Fruit fly (Drosophila melanogaster): ENCODE measurements around the gene schlank.

Gene schlank

dm6 chrX:6231764-6232163 lies 35.3 kb downstream of the schlank start:
- no peak for TF ChIP-seq CG8478 (optimal IDR thresholded peaks at IDR 0.05)
- TF ChIP-seq CTCF (optimal IDR thresholded peaks at IDR 0.05): no peak

DNA sequence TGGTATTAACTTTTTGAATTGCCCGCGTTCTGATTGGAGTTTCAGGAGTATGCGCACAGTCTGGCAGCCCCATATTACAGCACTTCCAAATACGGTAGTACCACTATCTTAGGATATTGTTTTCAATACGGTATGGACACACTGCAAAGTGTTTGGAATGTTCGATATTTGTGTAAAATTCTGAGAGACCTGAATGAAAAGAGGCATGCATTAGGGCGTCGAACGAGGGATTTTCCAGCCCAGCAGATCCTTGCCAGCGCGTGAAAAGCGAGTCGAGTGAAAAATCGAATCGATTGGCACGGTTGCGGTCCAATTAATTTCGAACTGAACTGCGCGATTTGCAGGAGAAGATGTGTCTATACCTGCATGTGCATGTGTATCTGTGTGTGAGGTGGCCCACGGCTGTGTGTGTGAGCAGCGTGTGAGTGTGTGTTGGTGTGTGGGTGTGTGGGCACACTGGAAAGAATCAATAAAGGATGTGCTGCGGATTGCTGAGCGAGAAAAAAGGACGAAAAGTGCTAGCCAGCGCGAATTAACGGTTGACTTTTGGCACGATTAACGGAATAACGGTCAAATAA lies 41.5 kb downstream of the schlank start, which contains the start of gene dtn:
Gene dtn (plus strand): TSS at position 176 of the 578 bp plus-strand sequence.
- TF ChIP-seq CTCF (optimal IDR thresholded peaks at IDR 0.05) (no peak), CG8478 (optimal IDR thresholded peaks at IDR 0.05) (no peak)

DNA sequence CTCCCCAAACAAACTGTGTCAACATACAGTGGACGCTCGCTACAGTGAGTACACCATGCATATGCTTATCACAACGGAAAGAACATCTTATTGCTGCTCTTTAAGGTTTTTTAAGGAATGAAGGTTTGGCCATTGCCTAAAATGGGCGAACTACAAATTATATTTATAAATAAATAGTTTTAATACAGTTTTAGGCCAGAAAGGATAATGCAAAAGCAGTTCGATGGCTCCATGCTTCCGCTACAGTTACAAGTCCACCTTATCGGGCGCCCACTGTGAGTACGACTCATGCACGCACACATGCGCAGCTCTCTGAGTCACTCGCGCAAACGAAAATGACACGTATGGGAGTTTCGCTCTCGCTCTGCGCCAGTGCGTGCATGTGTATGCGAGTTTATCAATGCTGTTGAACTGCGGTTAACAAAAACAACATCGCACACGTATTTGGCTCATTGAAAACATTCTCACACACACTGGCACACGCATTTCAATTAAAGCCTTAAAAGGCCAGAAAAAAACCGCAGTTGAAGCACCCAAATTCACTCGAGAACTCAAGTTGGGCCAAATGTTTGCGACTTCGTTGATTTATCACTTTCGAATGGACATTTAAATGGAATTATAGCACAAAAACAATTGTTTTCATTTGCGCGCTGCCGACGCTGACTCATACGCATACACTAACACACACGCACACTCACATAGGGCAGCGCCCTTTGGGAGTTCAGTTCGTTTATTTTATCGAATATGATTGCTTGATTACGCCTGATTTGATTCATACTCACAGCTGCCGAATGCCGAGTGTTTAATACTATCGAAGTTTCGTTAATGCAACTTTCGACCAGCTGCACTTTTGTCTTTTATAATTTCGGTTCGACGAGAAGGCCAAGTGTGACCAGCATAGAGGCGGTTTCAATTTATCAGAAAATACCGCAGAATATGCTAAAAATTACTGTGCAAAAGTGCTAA lies 42.5 kb downstream of the schlank start, which contains the start of gene sqh:
Gene sqh (minus strand): TSS at position 916 of the 966 bp plus-strand sequence.
- no peak for TF ChIP-seq CTCF (optimal IDR thresholded peaks at IDR 0.05)
- TF ChIP-seq CG8478 (optimal IDR thresholded peaks at IDR 0.05): no peak

DNA sequence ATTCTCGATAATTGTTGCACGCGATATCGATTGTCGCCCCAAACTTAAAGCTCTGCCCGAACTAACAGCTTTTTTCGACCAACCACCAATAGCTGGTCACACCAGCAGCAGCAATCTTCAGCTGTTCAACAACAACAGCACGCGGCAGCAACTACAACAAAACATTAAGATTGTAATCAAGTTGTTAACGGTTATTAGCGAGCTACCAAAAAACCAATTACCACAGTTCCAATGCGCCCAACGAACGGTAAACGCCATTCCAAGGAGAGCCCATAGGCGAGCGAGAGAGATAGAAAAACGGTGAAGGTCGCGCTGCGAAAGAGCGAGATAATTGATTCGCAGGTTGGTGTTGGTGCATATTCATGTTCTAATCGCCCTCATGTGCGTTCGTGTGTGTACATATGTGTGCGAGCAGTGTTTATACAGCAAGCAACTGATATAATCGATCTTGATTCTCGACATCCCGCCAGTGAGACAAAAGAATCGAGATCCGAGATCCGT lies 47.1 kb downstream of the schlank start, which contains the start of gene Efr:
Gene Efr (plus strand): TSS at position 113 of the 501 bp plus-strand sequence.
- no peak for TF ChIP-seq CG8478 (optimal IDR thresholded peaks at IDR 0.05)

- no peak for TF ChIP-seq CTCF (optimal IDR thresholded peaks at IDR 0.05)
- TF ChIP-seq CG8478 (optimal IDR thresholded peaks at IDR 0.05): no peak
These were observed 47.8 kb downstream of the schlank start, which contains the start of gene Btnd for dm6 chrX:6219227-6219626. Gene Btnd (minus strand): TSS chrX:6219327.

DNA sequence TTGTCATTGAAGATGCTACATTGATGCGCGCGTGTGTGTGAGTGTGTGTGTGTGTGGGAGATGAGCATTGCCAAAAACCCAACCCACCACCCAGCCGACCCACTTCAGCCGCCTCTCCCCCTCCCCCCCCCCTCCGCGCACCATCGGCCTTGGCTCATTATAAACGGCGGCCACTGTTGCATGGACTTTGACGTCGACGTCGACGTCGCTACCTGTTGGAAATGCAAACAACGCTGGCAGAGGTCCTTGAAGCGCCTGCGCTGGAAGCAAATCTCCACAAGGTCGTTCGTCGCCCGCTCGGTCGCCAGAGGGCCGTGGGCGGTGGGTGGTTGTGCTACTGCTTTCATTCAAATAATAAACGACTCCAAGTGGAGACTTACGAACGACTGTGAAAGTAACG lies 50.4 kb downstream of the schlank start:
- TF ChIP-seq CG8478 (optimal IDR thresholded peaks at IDR 0.05) (no peak), CTCF (optimal IDR thresholded peaks at IDR 0.05) (no peak)

Measured in S2 (cell line).